Worm (Caenorhabditis elegans) whole organism, L4/young adult: Measurements from ENCODE around the gene ser-2.

Experiments
- W03F9.2 ChIP-seq: fragments of 150-350 bp; optimal IDR thresholded peaks from 2 replicates; lab custom pipeline; 2014; ENCODE audit warnings: missing biosample characterization, missing genetic modification characterization
- dao-5 ChIP-seq: sonication (generic microtip); optimal IDR thresholded peaks from 2 replicates; lab custom pipeline; 2016; ENCODE audit warnings: missing genotype, missing genetic modification characterization, moderate library complexity, missing compliant biosample characterization
- him-1 ChIP-seq: sonication (generic microtip); optimal IDR thresholded peaks from 2 replicates; lab custom pipeline; 2016; ENCODE audit warnings: missing genotype, missing genetic modification reagents, missing genetic modification characterization, missing compliant biosample characterization

The ser-2 gene

DNA sequence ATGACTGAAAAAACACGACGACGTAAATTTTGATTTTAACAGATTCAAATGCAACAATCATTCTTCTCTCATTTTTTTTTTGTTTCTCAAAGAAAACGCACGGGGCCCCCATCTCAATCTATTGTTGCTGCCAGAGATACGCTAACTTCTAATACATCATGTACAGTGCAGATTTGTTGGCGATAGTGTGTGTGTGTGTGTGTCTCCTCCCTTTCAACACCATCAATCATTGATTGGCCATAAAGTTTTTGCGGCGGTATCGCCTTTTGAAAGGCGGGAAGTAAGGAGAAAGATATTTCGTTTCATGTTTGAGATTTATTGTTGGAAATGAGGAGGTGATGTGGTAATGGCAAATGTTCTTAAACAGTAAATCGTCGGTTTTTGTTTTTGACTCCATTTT, 24.5 kb upstream of the ser-2 start:
- TF ChIP-seq him-1 (tag; lab: Kevin White, UChicago) (no peak), dao-5 (no peak), W03F9.2 (tag; lab: Kevin White, UChicago) (no peak)

DNA sequence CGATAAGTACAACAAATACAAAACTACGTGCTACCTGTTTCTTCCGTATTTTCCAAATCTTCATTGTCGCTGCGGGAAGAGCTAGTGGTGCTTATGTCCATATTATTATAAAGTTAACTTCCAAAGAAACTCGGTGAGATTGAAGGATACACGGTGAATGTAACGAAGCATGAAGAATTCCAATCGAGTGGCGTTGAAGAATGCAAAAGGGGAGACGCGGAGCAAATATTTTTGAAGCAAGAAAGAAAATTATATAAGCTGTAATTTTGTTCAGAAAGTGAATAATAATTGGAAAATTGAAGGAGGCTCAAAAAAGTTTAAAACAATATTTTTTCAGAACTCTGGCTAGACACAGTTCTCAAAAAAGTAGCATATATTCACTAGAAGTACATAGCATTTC, 22.9 kb upstream of the ser-2 start, which contains the start of gene Y15E3A.3:
Y15E3A.3 (minus strand) TSS at position 101 of the 400 bp plus-strand sequence.
- TF ChIP-seq W03F9.2 (tag; lab: Kevin White, UChicago) = no peak

DNA sequence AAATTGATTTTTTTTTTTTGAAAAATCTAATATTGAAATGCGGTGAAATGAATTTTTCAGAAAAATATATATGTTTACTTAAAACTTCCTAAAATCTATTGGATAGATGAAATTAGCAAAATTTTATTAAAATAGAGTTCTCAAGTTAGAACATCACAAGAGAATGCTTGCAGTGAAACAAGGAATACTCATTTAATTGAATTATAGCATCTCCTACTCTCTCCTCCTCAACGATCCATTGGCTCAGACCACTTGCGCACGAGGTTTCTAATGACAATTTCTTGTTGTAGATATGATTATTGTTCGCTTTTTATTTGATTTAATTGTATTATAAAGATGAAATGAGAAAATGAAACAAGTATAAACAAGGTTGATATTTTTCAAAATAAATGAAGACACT, 19.0 kb upstream of the ser-2 start:
- TF ChIP-seq him-1 (tag; lab: Kevin White, UChicago) (no peak), W03F9.2 (tag; lab: Kevin White, UChicago) (no peak), dao-5 (no peak)

DNA sequence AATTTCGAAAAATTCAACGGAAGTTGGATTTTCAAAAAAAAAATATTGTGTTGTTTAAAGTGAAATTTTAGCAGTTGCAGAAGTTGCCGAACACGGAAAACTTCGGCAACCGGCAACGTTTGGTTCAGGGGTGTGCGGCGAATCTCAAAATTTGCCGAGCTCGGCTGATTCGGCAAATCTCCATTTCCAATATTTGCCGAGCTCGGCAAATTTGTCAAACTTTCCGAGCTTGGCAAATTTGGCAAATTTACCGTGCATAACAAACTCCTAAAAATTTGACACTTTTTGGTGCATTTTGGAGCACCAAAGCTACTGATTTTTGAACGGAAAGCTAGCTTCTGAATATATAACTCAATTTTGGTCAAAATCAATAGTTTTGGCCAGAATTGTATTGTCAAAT, 18.5 kb upstream of the ser-2 start:
- no peak for TF ChIP-seq him-1 (tag; lab: Kevin White, UChicago)
- no peak for TF ChIP-seq W03F9.2 (tag; lab: Kevin White, UChicago)
- no peak for TF ChIP-seq dao-5

DNA sequence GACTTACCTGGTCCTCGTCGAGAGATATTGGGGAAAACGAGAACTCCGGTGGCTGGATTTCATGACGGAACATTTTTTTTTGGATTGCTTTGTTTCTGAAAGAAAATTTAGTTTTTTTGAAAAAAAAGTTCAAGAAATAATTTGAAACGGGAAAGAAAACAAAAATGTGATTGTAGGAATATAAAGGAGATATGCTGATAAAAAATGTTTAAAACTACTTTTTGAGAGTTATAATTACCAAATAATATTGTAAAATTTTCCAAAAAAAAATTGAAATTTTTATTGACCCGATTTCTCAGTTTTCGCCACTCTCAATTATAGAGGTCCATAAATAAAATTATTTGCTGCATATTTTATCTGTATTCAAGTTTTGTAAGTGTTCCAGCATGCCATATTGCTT, 14.4 kb upstream of the ser-2 start, which contains the start of gene glb-28:
glb-28 (minus strand) TSS at position 101 of the 400 bp plus-strand sequence.
- no peak for TF ChIP-seq him-1 (tag; lab: Kevin White, UChicago)
- no peak for TF ChIP-seq dao-5
- no peak for TF ChIP-seq W03F9.2 (tag; lab: Kevin White, UChicago)

DNA sequence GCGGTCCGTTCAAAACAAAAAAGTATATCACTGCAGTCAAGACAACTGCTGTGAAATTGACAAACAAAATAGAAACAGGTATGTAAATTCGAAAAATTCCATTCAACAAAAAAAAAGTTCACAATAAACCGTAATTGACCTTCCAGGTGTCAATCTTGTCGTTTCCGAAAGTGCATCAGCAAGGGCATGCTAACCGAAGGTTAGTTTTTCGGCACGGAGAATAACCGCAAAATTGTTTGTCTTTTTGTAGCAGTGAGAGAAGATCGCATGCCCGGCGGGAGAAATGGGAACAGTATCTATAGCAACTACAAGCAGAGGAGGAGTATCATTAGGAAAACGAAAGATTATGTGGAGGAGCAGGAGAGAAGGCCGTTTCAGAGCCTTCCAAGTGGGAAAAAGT, 9.9 kb upstream of the ser-2 start:
- TF ChIP-seq him-1 (tag; lab: Kevin White, UChicago) (no peak), dao-5 (no peak), W03F9.2 (tag; lab: Kevin White, UChicago) (no peak)

DNA sequence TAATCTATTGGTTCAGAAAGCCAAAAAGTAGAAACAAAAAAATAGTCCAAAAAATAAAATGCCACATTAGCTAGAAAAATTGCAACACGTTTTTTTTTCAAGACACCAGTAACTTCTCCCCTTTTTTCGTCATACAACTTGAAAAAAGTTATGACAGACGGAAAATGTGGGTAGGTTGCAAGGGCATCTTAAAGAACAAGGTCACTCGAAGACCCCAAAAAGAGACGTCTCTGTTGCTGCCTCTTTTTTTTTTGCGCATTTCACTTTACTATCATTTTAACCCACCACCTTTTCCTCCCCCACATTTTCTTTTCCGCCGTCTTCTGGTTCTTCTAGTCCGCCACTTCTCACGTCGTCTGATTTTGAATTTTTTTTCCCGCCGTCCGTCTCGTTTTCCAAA, 9.3 kb upstream of the ser-2 start:
- TF ChIP-seq him-1 (tag; lab: Kevin White, UChicago) = no peak
- no peak for TF ChIP-seq dao-5
- no peak for TF ChIP-seq W03F9.2 (tag; lab: Kevin White, UChicago)

DNA sequence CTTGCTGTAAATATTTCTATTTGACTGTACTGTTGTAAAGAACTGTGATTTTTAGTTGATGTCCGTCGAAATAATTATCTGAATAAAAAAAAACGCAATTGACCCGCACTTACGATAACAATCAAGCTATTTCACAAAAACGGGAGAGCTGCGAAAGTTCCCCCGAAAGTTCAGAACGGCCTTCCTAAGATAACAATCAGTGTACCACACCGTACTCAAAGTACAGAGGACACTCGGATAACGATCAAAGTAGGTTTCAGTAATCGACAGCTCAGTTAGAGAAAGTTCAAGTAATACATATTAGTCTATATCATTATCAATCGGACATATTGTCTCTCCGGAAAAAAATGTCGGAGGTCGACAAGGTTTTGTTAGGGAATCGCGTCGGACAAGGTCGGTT, 8.2 kb upstream of the ser-2 start:
- TF ChIP-seq W03F9.2 (tag; lab: Kevin White, UChicago) (no peak), dao-5 (no peak), him-1 (tag; lab: Kevin White, UChicago) (no peak)

DNA sequence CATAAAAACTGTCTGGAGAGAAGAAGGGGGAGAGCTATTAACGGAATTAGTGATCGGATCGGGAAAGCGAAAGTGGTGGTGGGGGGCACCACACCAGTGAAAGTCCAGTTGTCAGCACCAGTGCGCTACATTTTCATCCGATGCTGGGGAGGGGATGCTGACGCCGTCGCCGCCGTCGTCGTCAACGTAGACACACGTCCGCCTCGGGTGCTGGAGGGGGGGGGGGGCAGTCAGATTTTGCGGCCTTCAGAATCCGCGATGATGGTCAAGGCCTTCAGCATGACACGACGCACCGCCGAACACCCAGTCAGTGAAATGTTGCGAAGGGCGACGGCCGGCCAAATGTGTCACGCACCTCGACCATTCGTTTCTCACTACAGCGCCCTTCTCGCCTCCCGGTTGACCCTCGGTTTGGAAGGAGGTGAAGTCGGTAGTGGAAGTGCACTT, 7.6 kb upstream of the ser-2 start:
- no peak for TF ChIP-seq dao-5
- TF ChIP-seq him-1 (tag; lab: Kevin White, UChicago) = no peak
- TF ChIP-seq W03F9.2 (tag; lab: Kevin White, UChicago) = no peak

DNA sequence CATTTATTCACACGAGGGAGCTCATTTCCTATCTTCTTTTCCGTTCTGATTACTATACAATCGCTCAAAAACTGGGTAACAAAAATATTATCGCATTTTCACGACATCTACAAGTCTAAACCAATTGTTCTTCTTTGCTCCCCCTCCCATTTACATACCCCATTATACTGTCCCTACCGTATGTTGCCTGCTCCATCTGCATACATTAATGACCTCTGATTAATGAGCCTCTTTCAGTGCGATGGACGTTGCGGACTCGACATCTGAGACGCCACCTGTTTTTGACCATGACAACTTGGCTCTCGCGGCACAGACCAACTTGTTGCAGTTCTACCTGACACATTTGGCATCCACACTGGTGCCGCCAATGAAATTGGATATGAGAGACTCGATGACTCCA, 6.4 kb upstream of the ser-2 start, which contains the start of gene nhr-91:
nhr-91 (plus strand) TSS at position 232 of the 400 bp plus-strand sequence.
- no peak for TF ChIP-seq W03F9.2 (tag; lab: Kevin White, UChicago)
- no peak for TF ChIP-seq him-1 (tag; lab: Kevin White, UChicago)
- TF ChIP-seq dao-5 = no peak

DNA sequence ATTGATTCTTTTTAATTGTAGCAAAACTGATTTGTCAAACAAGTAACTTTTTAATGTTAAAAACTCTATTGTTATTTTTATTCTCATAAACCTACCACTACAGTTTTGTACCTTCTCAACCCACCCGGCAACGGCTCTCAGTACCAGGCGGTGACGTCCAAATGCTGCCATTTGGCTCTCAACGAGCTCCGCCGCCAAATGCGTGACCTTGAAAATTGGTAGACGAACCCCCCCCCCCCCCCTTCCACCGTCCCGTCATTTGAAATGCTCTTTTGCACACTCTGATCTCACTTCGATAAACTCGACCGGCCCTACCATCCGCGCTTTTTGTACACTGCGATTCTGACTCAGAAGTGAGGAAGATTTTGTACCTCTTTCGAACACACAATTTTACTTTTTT, 5.9 kb upstream of the ser-2 start:
- TF ChIP-seq him-1 (tag; lab: Kevin White, UChicago) (no peak), dao-5 (no peak), W03F9.2 (tag; lab: Kevin White, UChicago) (no peak)

DNA sequence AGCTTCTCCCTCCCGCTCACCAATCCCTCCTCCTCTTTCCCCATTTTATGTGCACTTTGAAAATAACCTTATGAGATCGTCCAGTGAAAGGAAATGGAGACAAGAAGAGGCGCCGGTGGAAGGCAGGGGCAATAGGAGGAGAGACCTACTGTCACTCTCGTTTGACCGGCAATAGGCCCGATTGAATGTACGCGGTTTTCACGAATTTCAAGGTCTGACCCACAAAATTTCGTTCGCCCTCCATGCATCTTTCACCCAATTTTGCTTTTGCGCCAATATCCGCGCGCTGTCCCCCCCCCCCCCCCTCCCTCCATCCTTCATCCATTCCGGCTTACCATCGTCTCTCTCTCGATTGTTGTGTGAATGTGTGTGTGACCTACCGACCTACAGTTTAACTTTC, 4.9 kb upstream of the ser-2 start:
- no peak for TF ChIP-seq him-1 (tag; lab: Kevin White, UChicago)
- no peak for TF ChIP-seq dao-5
- TF ChIP-seq W03F9.2 (tag; lab: Kevin White, UChicago) = no peak

DNA sequence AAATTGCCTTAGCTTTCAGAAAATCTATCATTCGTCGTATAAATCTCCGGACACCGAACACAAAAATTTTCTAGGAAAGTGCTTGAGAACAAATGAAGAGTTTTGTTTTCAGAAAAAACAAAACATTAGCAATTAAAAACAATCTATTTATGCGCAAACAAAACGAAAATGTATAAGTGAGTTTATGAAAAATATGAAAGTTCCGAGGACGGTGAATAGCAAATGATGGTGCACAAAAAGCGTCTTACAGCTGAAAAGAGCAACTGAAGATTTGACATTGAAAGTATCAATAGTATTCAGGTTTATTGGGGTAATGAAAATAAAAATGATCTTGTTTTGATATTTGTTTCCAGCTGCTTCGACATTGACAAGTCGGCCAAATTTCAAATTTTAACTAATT, 2.8 kb downstream of the ser-2 start:
- TF ChIP-seq W03F9.2 (tag; lab: Kevin White, UChicago) (no peak), him-1 (tag; lab: Kevin White, UChicago) (no peak)

DNA sequence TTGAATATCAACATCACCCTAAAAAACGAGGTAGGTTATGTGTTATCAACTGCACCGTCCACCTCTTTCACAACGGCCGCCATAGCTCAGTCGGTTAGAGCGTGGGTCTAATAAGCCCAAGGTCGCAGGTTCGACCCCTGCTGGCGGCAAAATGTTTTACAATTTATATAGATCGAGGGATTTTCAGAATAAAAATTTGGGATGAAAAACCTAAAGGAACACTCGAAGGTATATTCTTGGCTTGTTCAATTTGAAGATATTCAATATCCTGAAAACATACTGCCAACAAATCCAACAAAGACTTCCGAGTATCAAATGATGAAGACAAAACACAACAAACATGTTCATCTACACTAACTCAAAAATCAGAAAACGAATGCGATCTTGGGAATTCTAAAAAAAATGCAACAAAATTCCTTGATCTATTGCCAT, 5.4 kb downstream of the ser-2 start:
- TF ChIP-seq dao-5 = peak; percentile 83
- no peak for TF ChIP-seq W03F9.2 (tag; lab: Kevin White, UChicago)
- TF ChIP-seq him-1 (tag; lab: Kevin White, UChicago) = peak; percentile 28

DNA sequence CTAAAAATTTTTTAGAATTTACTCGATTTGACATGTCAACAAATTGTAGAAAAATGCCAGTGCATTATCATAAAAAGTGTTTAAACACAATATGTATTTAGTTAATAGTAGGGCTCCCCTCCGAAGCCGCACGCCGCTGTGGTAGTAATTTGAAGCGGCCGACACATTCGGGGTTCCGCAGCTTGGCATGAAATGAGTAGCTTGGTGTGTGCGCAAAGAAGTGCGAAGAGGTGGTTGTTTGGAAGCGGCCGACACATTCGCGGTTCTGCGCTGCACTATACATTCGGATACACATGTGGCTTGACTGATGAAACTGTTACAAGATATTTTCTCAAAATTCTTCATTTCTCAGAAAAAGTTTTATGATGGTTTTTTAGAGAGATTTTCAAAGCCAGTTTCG, 17.2 kb downstream of the ser-2 start:
- TF ChIP-seq him-1 (tag; lab: Kevin White, UChicago) (no peak), dao-5 (no peak), W03F9.2 (tag; lab: Kevin White, UChicago) (no peak)
